Fruit fly (Drosophila melanogaster) whole organism, embryonic: ENCODE results near the gene Hel25E.
A peak's percentile ranks its signal among the peaks of the same experiment; 100 is the strongest.

Experiments used
- Aef1 ChIP-seq: fragments of 200-800 bp; sonication (Bioruptor generic); IDR thresholded peaks from 3 replicates; pipeline ENCODE4 v1.3.6; 2022; ENCODE audit warnings: missing biosample characterization, missing genetic modification characterization
- Asciz ChIP-seq: fragments of 200-800 bp; sonication (Bioruptor generic); optimal IDR thresholded peaks from 2 replicates; lab custom pipeline; 2017; ENCODE audit warnings: missing biosample characterization, mild to moderate bottlenecking, missing genetic modification characterization, missing genetic modification reagents
- Blimp-1 ChIP-seq: fragments of 200-800 bp; sonication (Bioruptor generic); optimal IDR thresholded peaks from 3 replicates; lab custom pipeline; 2018; ENCODE audit warnings: missing biosample characterization, missing genetic modification characterization, mild to moderate bottlenecking, moderate library complexity, missing genetic modification reagents
- C15 ChIP-seq: fragments of 200-800 bp; sonication (Bioruptor generic); IDR thresholded peaks from 3 replicates; pipeline ENCODE4 v1.3.6; 2022; ENCODE audit warnings: missing biosample characterization, missing genetic modification characterization
- CG10267 ChIP-seq: fragments of 200-800 bp; sonication (Bioruptor generic); optimal IDR thresholded peaks from 2 replicates; lab custom pipeline; 2018; ENCODE audit warnings: missing biosample characterization, mild to moderate bottlenecking, missing genetic modification characterization, moderate library complexity
- CG10321 ChIP-seq: fragments of 200-800 bp; sonication (Bioruptor generic); IDR thresholded peaks from 2 replicates; pipeline ENCODE4 v1.3.6; 2022; ENCODE audit warnings: missing biosample characterization, missing genetic modification characterization
- CG10959 ChIP-seq: fragments of 200-800 bp; sonication (Bioruptor generic); IDR thresholded peaks from 2 replicates; pipeline ENCODE4 v1.3.6; 2022; ENCODE audit warnings: missing biosample characterization, missing genetic modification characterization
- CG11093 ChIP-seq: fragments of 200-800 bp; sonication (Bioruptor generic); IDR thresholded peaks from 3 replicates; pipeline ENCODE4 v1.3.6; 2022; ENCODE audit warnings: missing biosample characterization, missing genetic modification characterization
- CG11398 ChIP-seq: fragments of 200-800 bp; sonication (Bioruptor generic); optimal IDR thresholded peaks from 2 replicates; lab custom pipeline; 2016; ENCODE audit warnings: missing biosample characterization, missing genetic modification characterization
- CG11456 ChIP-seq: fragments of 200-800 bp; sonication (Bioruptor generic); IDR thresholded peaks from 3 replicates; pipeline ENCODE4 v1.3.6; 2022; ENCODE audit warnings: missing biosample characterization, missing genetic modification characterization
- CG12391 ChIP-seq: fragments of 200-800 bp; sonication (Bioruptor generic); optimal IDR thresholded peaks from 3 replicates; lab custom pipeline; 2018; ENCODE audit warnings: missing biosample characterization, mild to moderate bottlenecking, missing genetic modification characterization, moderate library complexity
- CG13123 ChIP-seq: fragments of 200-800 bp; sonication (Bioruptor generic); optimal IDR thresholded peaks from 2 replicates; lab custom pipeline; 2016; ENCODE audit warnings: missing biosample characterization, missing genetic modification characterization
- CG13894 ChIP-seq: fragments of 200-800 bp; sonication (Bioruptor generic); optimal IDR thresholded peaks from 3 replicates; lab custom pipeline; 2018; ENCODE audit warnings: missing biosample characterization, mild to moderate bottlenecking, missing genetic modification characterization, moderate library complexity
- CG14667 ChIP-seq: fragments of 200-800 bp; sonication (Bioruptor generic); IDR thresholded peaks from 2 replicates; pipeline ENCODE4 v1.3.6; 2022; ENCODE audit warnings: missing biosample characterization, missing genetic modification characterization
- CG15479 ChIP-seq: fragments of 200-800 bp; sonication (Bioruptor generic); optimal IDR thresholded peaks from 3 replicates; lab custom pipeline; 2019; ENCODE audit warnings: missing biosample characterization, mild to moderate bottlenecking, missing genetic modification characterization, moderate library complexity
- CG15514 ChIP-seq: fragments of 200-800 bp; sonication (Bioruptor generic); optimal IDR thresholded peaks from 3 replicates; lab custom pipeline; 2017; ENCODE audit warnings: missing biosample characterization, missing genetic modification characterization, mild to moderate bottlenecking, moderate library complexity, missing genetic modification reagents
- CG16863 ChIP-seq: fragments of 200-800 bp; sonication (Bioruptor generic); optimal IDR thresholded peaks from 3 replicates; lab custom pipeline; 2016; ENCODE audit warnings: missing biosample characterization, missing genetic modification characterization
- CG17612 ChIP-seq: fragments of 200-800 bp; sonication (Bioruptor generic); IDR thresholded peaks from 2 replicates; pipeline ENCODE4 v1.3.6; 2022; ENCODE audit warnings: missing biosample characterization, missing genetic modification characterization
- CG30020 ChIP-seq: fragments of 200-800 bp; optimal IDR thresholded peaks from 2 replicates; lab custom pipeline; 2019; ENCODE audit warnings: missing biosample characterization, mild to moderate bottlenecking, missing genetic modification characterization, moderate library complexity
- CG33557 ChIP-seq: fragments of 200-800 bp; sonication (Bioruptor generic); optimal IDR thresholded peaks from 2 replicates; lab custom pipeline; 2019; ENCODE audit warnings: missing biosample characterization, mild to moderate bottlenecking, missing genetic modification characterization, moderate library complexity
- CG3995 ChIP-seq: fragments of 200-800 bp; sonication (Bioruptor generic); optimal IDR thresholded peaks from 3 replicates; lab custom pipeline; 2016; ENCODE audit warnings: missing biosample characterization, missing genetic modification characterization
- CG7372 ChIP-seq: fragments of 200-800 bp; sonication (Bioruptor generic); IDR thresholded peaks from 2 replicates; pipeline ENCODE4 v1.3.6; 2022; ENCODE audit warnings: missing biosample characterization, missing genetic modification characterization
- CG7987 ChIP-seq: fragments of 200-800 bp; sonication (Bioruptor generic); optimal IDR thresholded peaks from 2 replicates; lab custom pipeline; 2018; ENCODE audit warnings: missing biosample characterization, mild to moderate bottlenecking, missing genetic modification characterization, moderate library complexity
- D19B ChIP-seq: fragments of 200-800 bp; sonication (Bioruptor generic); optimal IDR thresholded peaks from 2 replicates; lab custom pipeline; 2017; ENCODE audit warnings: missing biosample characterization, mild to moderate bottlenecking, missing genetic modification characterization
- Eip74EF ChIP-seq, 2 experiments: fragments of 200-800 bp in 1 of 2; fragments of >200 bp in 1 of 2; sonication (Bioruptor generic) in 1 of 2; optimal IDR thresholded peaks; 2 replicates each; lab custom pipeline; 2017 to 2019; ENCODE audit warnings: missing biosample characterization in 2 of 2, missing genetic modification characterization in 2 of 2, mild to moderate bottlenecking in 1 of 2, moderate library complexity in 1 of 2
- Fer2 ChIP-seq: fragments of 200-800 bp; sonication (Bioruptor generic); optimal IDR thresholded peaks from 2 replicates; lab custom pipeline; 2018; ENCODE audit warnings: missing biosample characterization, mild to moderate bottlenecking, missing genetic modification characterization, moderate library complexity
- HmgD ChIP-seq: fragments of 200-800 bp; sonication (Bioruptor generic); optimal IDR thresholded peaks from 3 replicates; lab custom pipeline; 2016; ENCODE audit warnings: missing biosample characterization, missing genetic modification characterization
- Hmx ChIP-seq: fragments of 200-800 bp; sonication (Bioruptor generic); optimal IDR thresholded peaks from 2 replicates; lab custom pipeline; 2016; ENCODE audit warnings: missing biosample characterization, missing genetic modification characterization
- Lhr ChIP-seq: fragments of 200-800 bp; sonication (Bioruptor generic); optimal IDR thresholded peaks from 3 replicates; lab custom pipeline; 2017; ENCODE audit warnings: mild to moderate bottlenecking, missing biosample characterization, missing genetic modification reagents, missing genetic modification characterization
- NC2β ChIP-seq: fragments of 200-800 bp; sonication (Bioruptor generic); optimal IDR thresholded peaks from 2 replicates; lab custom pipeline; 2016; ENCODE audit warnings: missing biosample characterization, missing genetic modification characterization
- PHDP ChIP-seq: fragments of 200-800 bp; sonication (Bioruptor generic); optimal IDR thresholded peaks from 3 replicates; lab custom pipeline; 2018; ENCODE audit warnings: missing biosample characterization, mild to moderate bottlenecking, missing genetic modification characterization, moderate library complexity
- Rfx ChIP-seq: fragments of 200-800 bp; sonication (Bioruptor generic); IDR thresholded peaks from 2 replicates; pipeline ENCODE4 v1.3.6; 2022; ENCODE audit warnings: missing biosample characterization, missing genetic modification characterization
- Scr ChIP-seq: fragments of 200-800 bp; sonication (Bioruptor generic); IDR thresholded peaks from 2 replicates; pipeline ENCODE4 v1.3.6; 2022; ENCODE audit warnings: missing biosample characterization, missing genetic modification characterization; ENCODE audit not compliant: partially characterized antibody
- Sox102F ChIP-seq: fragments of 200-800 bp; sonication (Bioruptor generic); optimal IDR thresholded peaks from 2 replicates; lab custom pipeline; 2018; ENCODE audit warnings: missing biosample characterization, mild to moderate bottlenecking, missing genetic modification characterization, moderate library complexity
- Sry-β ChIP-seq: fragments of 200-800 bp; sonication (Bioruptor generic); optimal IDR thresholded peaks from 2 replicates; lab custom pipeline; 2018; ENCODE audit warnings: missing biosample characterization, mild to moderate bottlenecking, missing genetic modification characterization, moderate library complexity
- bowl ChIP-seq: fragments of 200-800 bp; sonication (Bioruptor generic); IDR thresholded peaks from 2 replicates; pipeline ENCODE4 v1.3.6; 2022; ENCODE audit warnings: missing biosample characterization, missing genetic modification characterization
- disco-r ChIP-seq: fragments of 200-800 bp; sonication (Bioruptor generic); optimal IDR thresholded peaks from 2 replicates; lab custom pipeline; 2016; ENCODE audit warnings: missing biosample characterization, missing genetic modification characterization
- fd96Cb ChIP-seq: fragments of 200-800 bp; sonication (Bioruptor generic); optimal IDR thresholded peaks from 2 replicates; lab custom pipeline; 2018; ENCODE audit warnings: missing biosample characterization, mild to moderate bottlenecking, missing genetic modification characterization, moderate library complexity
- gcm ChIP-seq: fragments of 200-800 bp; sonication (Bioruptor generic); optimal IDR thresholded peaks from 2 replicates; lab custom pipeline; 2019; ENCODE audit warnings: missing biosample characterization, mild to moderate bottlenecking, missing genetic modification characterization, moderate library complexity
- kah ChIP-seq: fragments of 200-800 bp; sonication (Bioruptor generic); optimal IDR thresholded peaks from 2 replicates; lab custom pipeline; 2018; ENCODE audit warnings: missing biosample characterization, mild to moderate bottlenecking, missing genetic modification characterization
- knrl ChIP-seq: fragments of 200-800 bp; sonication (Bioruptor generic); IDR thresholded peaks from 3 replicates; pipeline ENCODE4 v1.3.6; 2022; ENCODE audit warnings: missing biosample characterization, missing genetic modification characterization; ENCODE audit not compliant: partially characterized antibody
- lab ChIP-seq: fragments of 200-800 bp; sonication (Bioruptor generic); optimal IDR thresholded peaks from 3 replicates; lab custom pipeline; 2017; ENCODE audit warnings: missing biosample characterization, missing genetic modification characterization, mild to moderate bottlenecking, moderate library complexity, missing genetic modification reagents
- lov ChIP-seq, 2 experiments: fragments of 200-800 bp in 1 of 2; fragments of >200 bp in 1 of 2; sonication (Bioruptor generic) in 1 of 2; IDR thresholded peaks in 1 of 2; optimal IDR thresholded peaks in 1 of 2; 2 replicates in 1 of 2; 3 replicates in 1 of 2; pipeline versions ENCODE4 v1.3.6 to Lab custom; 2017 to 2022; ENCODE audit warnings: missing biosample characterization in 1 of 2, missing genetic modification characterization in 1 of 2
- schlank ChIP-seq: fragments of 200-800 bp; sonication (Bioruptor generic); optimal IDR thresholded peaks from 2 replicates; lab custom pipeline; 2018; ENCODE audit warnings: missing biosample characterization, mild to moderate bottlenecking, missing genetic modification characterization
- slp2 ChIP-seq: fragments of 200-800 bp; sonication (Bioruptor generic); optimal IDR thresholded peaks from 2 replicates; lab custom pipeline; 2016; ENCODE audit warnings: missing biosample characterization, missing genetic modification characterization
- sqz ChIP-seq: fragments of 200-800 bp; sonication (Bioruptor generic); optimal IDR thresholded peaks from 3 replicates; lab custom pipeline; 2018; ENCODE audit warnings: missing biosample characterization, mild to moderate bottlenecking, missing genetic modification characterization
- unc-4 ChIP-seq: fragments of 200-800 bp; sonication (Bioruptor generic); IDR thresholded peaks from 2 replicates; pipeline ENCODE4 v1.3.6; 2022; ENCODE audit warnings: missing biosample characterization, missing genetic modification characterization; ENCODE audit not compliant: partially characterized antibody
- wek ChIP-seq: fragments of 200-800 bp; sonication (Bioruptor generic); optimal IDR thresholded peaks from 3 replicates; lab custom pipeline; 2018; ENCODE audit warnings: missing biosample characterization, mild to moderate bottlenecking, missing genetic modification characterization, moderate library complexity

Hel25E gene

dm6 chr2L:5496468-5497093, 45.5 kb downstream of the Hel25E start (continued):
- TF ChIP-seq CG13123 (GFP tag; lab: Kevin White, UChicago) (no peak), CG16863 (GFP tag; lab: Kevin White, UChicago) (peak; percentile 34), NC2β (peak; percentile 36), Scr (GFP tag; lab: Robert Waterston, UW) (no peak), CG17612 (GFP tag; lab: Robert Waterston, UW) (no peak), Eip74EF (GFP tag; optimal IDR thresholded peaks at IDR 0.05; lab: Kevin White, UChicago) (peak in 1 of 2 experiments; percentile 28), CG13894 (tag; lab: Kevin White, UChicago) (no peak), CG10267 (peak; percentile 66), Lhr (peak; percentile 13), CG14667 (GFP tag; lab: Robert Waterston, UW) (peak; percentile 24; the same call in 1 of the 2 replicates), CG11093 (GFP tag; lab: Robert Waterston, UW) (no peak), Hmx (GFP tag; lab: Kevin White, UChicago) (no peak), lov (optimal IDR thresholded peaks at IDR 0.05; lab: Kevin White, UChicago) (no peak), lov (GFP tag; IDR thresholded peaks at IDR 0.05; lab: Robert Waterston, UW) (no peak), CG7987 (GFP tag; lab: Kevin White, UChicago) (no peak), fd96Cb (peak; percentile 56), Aef1 (GFP tag; lab: Robert Waterston, UW) (peak; percentile 29; the same call in 1 of the 3 replicates), CG3995 (GFP tag; lab: Kevin White, UChicago) (no peak), schlank (tag; lab: Kevin White, UChicago) (no peak), wek (GFP tag; lab: Kevin White, UChicago) (peak; percentile 25), CG11398 (GFP tag; lab: Kevin White, UChicago) (no peak), PHDP (tag; lab: Kevin White, UChicago) (peak; percentile 64), CG15514 (no peak), HmgD (GFP tag; lab: Kevin White, UChicago) (no peak), lab (peak; percentile 50), CG15479 (GFP tag; lab: Kevin White, UChicago) (no peak), bowl (GFP tag; lab: Robert Waterston, UW) (no peak), Asciz (GFP tag; lab: Kevin White, UChicago) (peak; percentile 36), unc-4 (GFP tag; lab: Robert Waterston, UW) (no peak), CG7372 (peak; percentile 70), CG30020 (tag; lab: Kevin White, UChicago) (no peak), CG11456 (peak; percentile 60; the same call in 1 of the 3 replicates), kah (no peak), slp2 (GFP tag; lab: Kevin White, UChicago) (peak; percentile 36), Rfx (peak; percentile 77), gcm (peak; percentile 60), CG33557 (GFP tag; lab: Kevin White, UChicago) (peak; percentile 69), disco-r (no peak), C15 (GFP tag; lab: Robert Waterston, UW) (no peak), D19B (GFP tag; lab: Kevin White, UChicago) (no peak), Sry-β (GFP tag; lab: Kevin White, UChicago) (no peak), Blimp-1 (GFP tag; lab: Kevin White, UChicago) (peak; percentile 76), sqz (GFP tag; lab: Kevin White, UChicago) (peak; percentile 19), CG10321 (no peak; the same call in 1 of the 2 replicates), CG10959 (GFP tag; lab: Robert Waterston, UW) (peak; percentile 54), knrl (GFP tag; lab: Robert Waterston, UW) (no peak), Sox102F (peak; percentile 62), CG12391 (tag; lab: Kevin White, UChicago) (peak; percentile 66), Fer2 (tag; lab: Kevin White, UChicago) (no peak)
